Worm (Caenorhabditis elegans): ENCODE measurements around the gene msp-113.
"Not testable (repeated sequence)": the region's sequence is repeated elsewhere in the genome, so short reads cannot be mapped to it uniquely, and the experiment has no call there.

The msp-113 gene

ce11 chrIV:5297436-5298012 lies at the start of gene msp-113, which contains the start of gene ZK354.6:
msp-113 (plus strand) TSS chrIV:5297962.
ZK354.6 (minus strand) TSS chrIV:5297536.
- TF ChIP-seq mab-5 (tag; optimal IDR thresholded peaks at IDR 0.05) (no peak), ceh-83 (GFP tag; optimal IDR thresholded peaks at IDR 0.05) (no peak), bed-3 (GFP tag; optimal IDR thresholded peaks at IDR 0.05) (no peak), lsy-2 (tag; optimal IDR thresholded peaks at IDR 0.05) (no peak), ceh-43 (GFP tag; optimal IDR thresholded peaks at IDR 0.05) (no peak), snpc-4 (tag; optimal IDR thresholded peaks at IDR 0.05) (no peak), nhr-237 (tag; optimal IDR thresholded peaks at IDR 0.05) (no peak), elt-1 (tag; optimal IDR thresholded peaks at IDR 0.05; ENCODE audit: borderline replicate concordance, insufficient read depth) (no peak)

DNA sequence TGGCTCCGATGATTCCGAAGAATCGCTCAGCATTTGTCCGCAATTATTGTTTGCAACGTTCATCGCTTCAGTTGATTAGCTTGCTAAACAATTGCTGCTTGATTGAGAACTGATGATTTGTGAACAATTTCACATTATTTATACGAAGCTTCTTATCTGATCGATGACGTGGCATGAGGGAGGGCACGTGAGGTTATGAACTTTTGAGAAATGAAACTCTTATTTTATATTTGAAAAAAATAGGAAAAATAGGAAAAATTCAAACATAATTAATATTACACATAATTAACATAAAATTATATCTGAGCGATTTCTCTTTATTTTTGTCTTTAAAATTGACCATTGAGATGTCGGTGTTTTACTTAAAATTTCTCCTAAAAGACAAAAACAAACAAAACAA lies 43.1 kb upstream of the msp-113 start, which contains the start of gene F36H12.10:
Gene F36H12.10, minus strand, starts transcription at position 101 of the 400 bp plus-strand sequence.
- not testable (repeated sequence) for TF ChIP-seq unc-120 (tag; optimal IDR thresholded peaks at IDR 0.05; ENCODE audit: poor library complexity, severe bottlenecking); drap-1 (GFP tag; optimal IDR thresholded peaks at IDR 0.05); nhr-237 (tag; optimal IDR thresholded peaks at IDR 0.05)

DNA sequence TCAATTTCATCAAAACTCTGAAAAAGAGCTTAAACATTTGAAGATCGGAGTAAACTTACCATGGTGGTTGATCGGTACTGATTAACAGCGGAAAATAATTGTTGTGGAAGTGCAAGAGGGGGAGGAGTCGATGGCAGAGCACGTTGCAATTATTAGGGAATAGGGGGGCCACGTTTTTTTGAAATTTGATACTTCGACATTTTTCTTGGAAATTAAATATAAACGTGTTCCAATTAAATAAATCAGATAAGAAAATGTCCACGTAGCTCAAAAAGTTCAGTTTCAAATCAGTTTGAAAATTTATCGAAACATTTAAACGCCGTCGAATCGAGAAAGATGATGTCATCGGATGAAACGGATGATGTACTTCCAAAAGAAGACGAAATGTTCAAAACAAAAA lies 41.0 kb upstream of the msp-113 start, which contains the start of gene F36H12.9:
Gene F36H12.9, plus strand, starts transcription at position 301 of the 400 bp plus-strand sequence.
- not testable (repeated sequence) for TF ChIP-seq unc-120 (tag; optimal IDR thresholded peaks at IDR 0.05; ENCODE audit: poor library complexity, severe bottlenecking); ceh-43 (GFP tag; optimal IDR thresholded peaks at IDR 0.05); flh-1 (GFP tag; optimal IDR thresholded peaks at IDR 0.05)

DNA sequence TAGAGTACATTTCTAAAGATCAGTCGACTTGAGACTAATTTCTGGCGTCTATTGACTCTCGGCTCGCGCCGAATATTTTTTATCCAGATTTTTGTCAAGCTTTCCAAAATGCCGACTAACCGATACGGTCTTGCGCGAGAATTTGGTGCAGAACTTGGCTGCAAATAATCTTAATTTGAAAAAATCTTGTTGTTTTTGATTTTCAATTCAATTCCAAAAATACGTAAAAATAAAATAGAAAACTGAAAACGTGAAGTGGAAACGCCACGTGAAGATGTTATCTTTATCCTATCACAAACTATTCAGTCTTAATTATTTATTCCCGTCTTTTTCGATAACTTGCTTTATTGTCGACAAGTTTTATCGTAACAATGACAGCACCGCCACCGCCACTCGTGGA lies 39.4 kb upstream of the msp-113 start, which contains the start of gene ttbk-2.1:
Gene ttbk-2.1, plus strand, starts transcription at position 301 of the 400 bp plus-strand sequence.
- not testable (repeated sequence) for TF ChIP-seq sem-2 (GFP tag; optimal IDR thresholded peaks at IDR 0.05); lin-13 (tag; optimal IDR thresholded peaks at IDR 0.05); ceh-43 (GFP tag; optimal IDR thresholded peaks at IDR 0.05)

DNA sequence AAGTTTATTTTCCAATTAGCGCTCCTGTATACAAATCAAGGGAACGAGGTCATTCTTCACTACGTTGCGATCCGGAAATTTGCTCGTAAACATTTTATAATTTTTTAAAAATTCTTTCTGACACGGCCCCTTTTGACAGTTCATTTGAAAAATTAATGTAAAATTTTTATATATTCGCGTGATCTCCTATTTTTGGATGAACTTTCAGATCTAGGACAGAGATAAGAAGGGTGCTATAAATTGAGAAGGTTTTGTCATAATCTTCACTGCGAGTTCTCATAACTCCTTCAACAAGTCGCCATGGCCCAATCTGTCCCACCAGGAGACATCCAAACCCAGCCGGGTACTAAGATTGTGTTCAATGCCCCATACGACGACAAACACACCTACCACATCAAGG lies 37.5 kb upstream of the msp-113 start, which contains the start of gene msp-19:
Gene msp-19, plus strand, starts transcription at position 301 of the 400 bp plus-strand sequence.
- TF ChIP-seq M03D4.4 (tag; optimal IDR thresholded peaks at IDR 0.05); unc-62 (GFP tag; optimal IDR thresholded peaks at IDR 0.05); ham-2 (GFP tag; optimal IDR thresholded peaks at IDR 0.05): not testable (repeated sequence)

DNA sequence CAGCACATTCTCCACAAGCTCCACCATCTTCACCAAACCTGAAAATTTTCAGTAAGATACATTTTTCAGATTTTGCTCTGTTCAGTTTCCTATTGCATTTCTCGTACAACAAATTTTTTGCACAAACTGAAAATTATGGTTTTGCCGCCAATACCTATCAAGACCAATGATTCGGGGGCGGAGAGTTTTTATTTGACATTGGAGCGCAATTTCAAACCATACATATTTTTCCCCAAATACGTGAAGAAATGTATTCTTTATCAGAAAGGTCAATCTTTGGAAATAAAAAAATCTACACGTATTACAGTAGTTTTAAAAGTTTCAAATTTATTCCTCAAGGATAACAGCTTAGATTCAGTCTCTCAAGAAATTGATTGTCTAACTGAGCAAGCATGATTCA lies 31.3 kb upstream of the msp-113 start, which contains the start of gene F36H12.5:
Gene F36H12.5, plus strand, starts transcription at position 301 of the 400 bp plus-strand sequence.
- TF ChIP-seq blmp-1 (tag; optimal IDR thresholded peaks at IDR 0.05): no peak
- TF ChIP-seq ceh-39 (tag; optimal IDR thresholded peaks at IDR 0.05): no peak
- no peak for TF ChIP-seq ztf-11 (tag; optimal IDR thresholded peaks at IDR 0.05)
- TF ChIP-seq cnd-1 (tag; optimal IDR thresholded peaks at IDR 0.05): no peak

ce11 chrIV:5268803-5269202 lies 29.0 kb upstream of the msp-113 start, which contains the start of gene F36H12.4:
F36H12.4 (plus strand) TSS chrIV:5269103.
- TF ChIP-seq nhr-28 (tag; optimal IDR thresholded peaks at IDR 0.05) (no peak), zip-8 (tag; optimal IDR thresholded peaks at IDR 0.05) (no peak), mls-2 (tag; optimal IDR thresholded peaks at IDR 0.05) (no peak), elt-1 (tag; optimal IDR thresholded peaks at IDR 0.05; ENCODE audit: borderline replicate concordance, insufficient read depth) (no peak), drap-1 (GFP tag; optimal IDR thresholded peaks at IDR 0.05) (no peak), ces-1 (GFP tag; optimal IDR thresholded peaks at IDR 0.05) (no peak), ceh-43 (GFP tag; optimal IDR thresholded peaks at IDR 0.05) (no peak), nhr-12 (tag; optimal IDR thresholded peaks at IDR 0.05) (no peak), nhr-76 (tag; optimal IDR thresholded peaks at IDR 0.05) (no peak), sem-2 (GFP tag; optimal IDR thresholded peaks at IDR 0.05) (no peak), ztf-11 (tag; optimal IDR thresholded peaks at IDR 0.05) (no peak), unc-62 (GFP tag; optimal IDR thresholded peaks at IDR 0.05) (no peak), ceh-83 (GFP tag; optimal IDR thresholded peaks at IDR 0.05) (no peak), mab-5 (tag; optimal IDR thresholded peaks at IDR 0.05) (no peak)

Measured in whole organism, mixed stage, embryonic.